Worm (Caenorhabditis elegans): Measurements from ENCODE around the gene srh-34.

- no peak for TF ChIP-seq lsy-2 (tag; optimal IDR thresholded peaks at IDR 0.05)
- TF ChIP-seq blmp-1 (tag; optimal IDR thresholded peaks at IDR 0.05) = no peak
- no peak for TF ChIP-seq ceh-83 (GFP tag; optimal IDR thresholded peaks at IDR 0.05)
- TF ChIP-seq cnd-1 (tag; optimal IDR thresholded peaks at IDR 0.05) = no peak
- no peak for TF ChIP-seq unc-62 (GFP tag; optimal IDR thresholded peaks at IDR 0.05)
- TF ChIP-seq nhr-76 (tag; optimal IDR thresholded peaks at IDR 0.05) = no peak
- TF ChIP-seq M03D4.4 (tag; optimal IDR thresholded peaks at IDR 0.05) = no peak
- TF ChIP-seq snpc-4 (tag; optimal IDR thresholded peaks at IDR 0.05) = no peak
Observed at ce11 chrV:494284-494683, 47.8 kb upstream of the srh-34 start, which contains the start of gene nhr-131.

All from whole organism, mixed stage, embryonic.